Worm (Caenorhabditis elegans): ENCODE measurements around the gene sri-40.

DNA sequence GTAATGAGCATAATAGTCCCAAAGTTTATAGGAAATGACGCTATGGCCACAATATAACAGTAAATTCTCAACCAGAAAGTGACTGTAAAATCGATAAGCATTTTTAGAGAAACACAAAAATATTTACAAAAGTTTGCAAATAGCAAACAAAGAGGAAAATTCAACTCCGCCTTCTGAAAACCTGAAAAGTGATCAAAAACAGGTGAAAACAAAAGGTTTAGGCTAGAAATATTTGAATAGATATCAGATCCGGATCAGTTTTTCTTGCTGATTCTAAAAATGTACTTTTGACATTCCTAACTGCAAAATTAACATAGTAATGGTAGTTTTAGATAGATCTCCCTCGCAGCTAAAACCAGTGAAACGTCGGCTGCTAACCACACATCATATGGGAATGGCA is 21.2 kb downstream of the sri-40 start, which contains the start of gene sri-51:
- TF ChIP-seq snpc-4 (tag; optimal IDR thresholded peaks at IDR 0.05) (no peak), ama-1 (optimal IDR thresholded peaks at IDR 0.05) (no peak), lin-15B (tag; optimal IDR thresholded peaks at IDR 0.05) (no peak), tbx-2 (tag; optimal IDR thresholded peaks at IDR 0.05) (no peak), lsy-12 (tag; optimal IDR thresholded peaks at IDR 0.05) (no peak), R02D3.7 (tag; optimal IDR thresholded peaks at IDR 0.05) (no peak), aly-2 (tag; optimal IDR thresholded peaks at IDR 0.05) (no peak), zag-1 (tag; optimal IDR thresholded peaks at IDR 0.05) (no peak), nhr-237 (tag; optimal IDR thresholded peaks at IDR 0.05) (no peak), nfya-1 (tag; optimal IDR thresholded peaks at IDR 0.05; ENCODE audit: insufficient read depth) (no peak), nhr-76 (tag; optimal IDR thresholded peaks at IDR 0.05) (no peak), elt-3 (tag; optimal IDR thresholded peaks at IDR 0.05) (no peak), nhr-28 (tag; optimal IDR thresholded peaks at IDR 0.05) (no peak), ZK546.5 (tag; optimal IDR thresholded peaks at IDR 0.05) (no peak)
